Fruit fly (Drosophila melanogaster) whole organism, adult: ENCODE data around the gene CG43061.

Experiments used
- CG14711 ChIP-seq: fragments of 200-800 bp; sonication (Bioruptor generic); optimal IDR thresholded peaks from 2 replicates; lab custom pipeline; 2018; ENCODE audit warnings: missing biosample characterization, mild to moderate bottlenecking, missing genetic modification characterization, moderate library complexity
- CG7045 ChIP-seq: fragments of 200-800 bp; sonication (Bioruptor generic); optimal IDR thresholded peaks from 2 replicates; lab custom pipeline; 2017; ENCODE audit warnings: missing biosample characterization, mild to moderate bottlenecking, missing genetic modification characterization
- cnc ChIP-seq, 2 experiments: fragments of >200 bp; optimal IDR thresholded peaks; 2 replicates each; lab custom pipeline; 2017
- kay ChIP-seq: fragments of 200-800 bp; sonication (Bioruptor generic); peaks from one replicate; lab custom pipeline; 2016; ENCODE audit warnings: missing biosample characterization, missing genetic modification characterization, borderline replicate concordance
- toe ChIP-seq: fragments of 200-800 bp; sonication (Bioruptor generic); optimal IDR thresholded peaks from 2 replicates; lab custom pipeline; 2016; ENCODE audit warnings: missing biosample characterization, missing genetic modification characterization

DNA sequence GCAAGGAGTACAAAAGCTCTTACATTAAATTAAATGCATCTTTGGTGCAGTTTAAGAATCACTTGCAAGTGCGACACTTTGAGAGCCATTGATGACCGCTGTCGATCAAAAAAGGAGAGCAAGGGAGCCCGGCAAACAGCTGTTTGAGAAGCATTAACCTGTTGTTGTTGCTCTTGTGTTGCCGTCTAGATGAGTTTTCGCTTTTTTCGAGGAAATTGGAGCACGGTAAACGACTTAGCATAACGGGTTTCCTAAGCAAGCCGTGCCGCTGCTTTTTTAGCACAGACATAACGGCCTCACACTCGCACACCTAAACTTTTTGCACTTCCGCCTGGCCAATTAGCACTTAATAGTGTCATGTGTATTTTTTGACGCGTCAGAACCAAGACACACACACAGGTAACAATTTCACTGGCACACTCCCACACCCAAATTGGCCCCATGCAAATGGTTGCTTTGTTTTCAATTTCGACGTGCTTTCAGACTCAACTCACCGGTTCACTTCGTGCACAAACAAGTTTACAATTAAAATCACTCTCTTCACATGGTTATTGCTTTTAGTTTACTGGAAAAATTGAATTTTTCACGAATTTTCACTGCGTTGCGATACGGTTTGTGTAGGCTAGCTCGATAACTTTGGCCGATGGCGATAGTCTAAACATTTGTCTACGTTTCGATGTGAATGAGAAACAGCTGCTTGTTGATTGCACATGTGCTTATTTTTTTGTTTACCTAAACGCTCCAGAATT lies 19.1 kb upstream of the CG43061 start, which contains the start of the genes CG10903 and CG2747:
- TF ChIP-seq cnc (optimal IDR thresholded peaks at IDR 0.05; lab: Kevin White, UChicago) = no peak
- TF ChIP-seq toe = peak; percentile 13
- TF ChIP-seq kay (GFP tag; lab: Kevin White, UChicago) = peak; percentile 95
- peak; percentile 2 for TF ChIP-seq CG14711 (tag; lab: Kevin White, UChicago)
- no peak for TF ChIP-seq CG7045 (GFP tag; lab: Kevin White, UChicago)
